Worm (Caenorhabditis elegans): ENCODE data around the gene C25F9.16.

DNA sequence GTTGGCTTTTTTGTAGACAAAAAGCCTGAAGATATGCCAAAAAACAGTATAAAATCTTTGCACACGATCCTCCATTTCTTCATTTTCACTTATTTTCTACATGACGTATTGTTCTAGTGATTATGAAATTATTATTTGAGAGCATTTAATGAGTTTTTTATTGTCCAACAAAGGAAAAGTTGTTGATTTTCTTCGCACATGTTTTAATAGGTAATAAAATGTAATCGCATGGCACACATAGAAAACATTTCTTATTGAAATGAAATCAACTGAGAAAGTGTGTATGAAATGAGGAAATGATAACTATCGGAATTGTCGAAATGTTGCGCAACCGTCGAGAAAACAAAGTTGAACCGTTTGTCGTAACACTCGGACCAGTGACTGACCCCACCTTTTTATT, 32.8 kb upstream of the C25F9.16 start:
- TF ChIP-seq dao-5 (tag; optimal IDR thresholded peaks at IDR 0.05) (no peak), him-1 (tag; optimal IDR thresholded peaks at IDR 0.05) (no peak), W03F9.2 (tag; optimal IDR thresholded peaks at IDR 0.05) (no peak)

Measured in whole organism, L4/young adult.